Worm (Caenorhabditis elegans): ENCODE results near the gene srw-91.

- TF ChIP-seq ets-4 (GFP tag; optimal IDR thresholded peaks at IDR 0.05) = no peak
- no peak for TF ChIP-seq sptf-2 (GFP tag; optimal IDR thresholded peaks at IDR 0.05)
- TF ChIP-seq tlf-1 (GFP tag; optimal IDR thresholded peaks at IDR 0.05) = no peak
- no peak for TF ChIP-seq sdz-38 (tag; optimal IDR thresholded peaks at IDR 0.05)
- no peak for TF ChIP-seq nfya-1 (tag; optimal IDR thresholded peaks at IDR 0.05; ENCODE audit: borderline replicate concordance, insufficient read depth)
- TF ChIP-seq Y53G8AR.9 (GFP tag; conservative IDR thresholded peaks at IDR 0.05) = no peak
- no peak for TF ChIP-seq madf-3 (GFP tag; IDR thresholded peaks at IDR 0.05)
- no peak for TF ChIP-seq ZK185.1 (tag; optimal IDR thresholded peaks at IDR 0.05; ENCODE audit: poor library complexity, severe bottlenecking)
- TF ChIP-seq ama-1 (optimal IDR thresholded peaks at IDR 0.05) = no peak
- no peak for TF ChIP-seq ama-1 (GFP tag; optimal IDR thresholded peaks at IDR 0.05)
These were observed 21.0 kb upstream of the srw-91 start, which contains the start of gene srw-90 for ce11 chrV:1701584-1702101.

All from whole organism, young adult.